Fruit fly (Drosophila melanogaster): ENCODE data around the gene CG9663.

DNA sequence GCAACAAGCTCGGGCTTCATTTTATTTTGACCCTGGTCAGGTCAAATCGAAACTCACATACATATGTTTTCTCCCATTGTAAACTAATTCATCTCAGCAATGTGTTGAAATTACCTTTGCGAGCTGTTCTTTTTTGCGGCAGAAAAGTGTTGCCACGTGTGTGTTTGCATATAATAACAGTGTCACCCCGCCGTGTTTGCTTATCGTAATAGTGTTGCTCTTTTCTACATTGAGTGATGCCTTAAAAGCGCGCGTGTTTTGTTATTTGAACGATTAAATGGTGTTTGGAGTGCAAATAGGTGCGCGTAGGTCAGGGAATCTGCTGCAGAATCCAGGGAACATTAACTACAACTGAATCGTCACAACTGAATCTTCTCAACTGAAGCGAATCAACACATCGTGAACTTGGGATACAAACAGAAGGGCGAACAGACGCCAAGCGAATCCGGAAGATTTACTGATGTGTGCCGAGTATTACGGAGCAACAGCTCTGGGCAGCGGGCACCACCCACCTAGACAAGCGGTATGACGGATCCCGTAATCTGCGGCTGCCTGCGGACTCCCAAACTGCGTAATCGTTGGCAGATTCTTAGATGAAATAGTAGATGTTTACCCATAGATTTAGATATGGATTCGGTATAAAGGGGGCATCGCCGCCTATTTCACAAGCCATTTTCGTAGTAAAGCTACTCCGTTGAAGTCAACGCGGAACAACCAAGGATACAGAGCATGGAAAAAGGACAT, 5.8 kb upstream of the CG9663 start, which contains the start of gene CG15406:
- no peak for TF ChIP-seq h (optimal IDR thresholded peaks at IDR 0.05)
- TF ChIP-seq psq (optimal IDR thresholded peaks at IDR 0.05), result no peak
- TF ChIP-seq Myc (optimal IDR thresholded peaks at IDR 0.05), result no peak
